Fruit fly (Drosophila melanogaster): ENCODE measurements around the gene GluProRS.

DNA sequence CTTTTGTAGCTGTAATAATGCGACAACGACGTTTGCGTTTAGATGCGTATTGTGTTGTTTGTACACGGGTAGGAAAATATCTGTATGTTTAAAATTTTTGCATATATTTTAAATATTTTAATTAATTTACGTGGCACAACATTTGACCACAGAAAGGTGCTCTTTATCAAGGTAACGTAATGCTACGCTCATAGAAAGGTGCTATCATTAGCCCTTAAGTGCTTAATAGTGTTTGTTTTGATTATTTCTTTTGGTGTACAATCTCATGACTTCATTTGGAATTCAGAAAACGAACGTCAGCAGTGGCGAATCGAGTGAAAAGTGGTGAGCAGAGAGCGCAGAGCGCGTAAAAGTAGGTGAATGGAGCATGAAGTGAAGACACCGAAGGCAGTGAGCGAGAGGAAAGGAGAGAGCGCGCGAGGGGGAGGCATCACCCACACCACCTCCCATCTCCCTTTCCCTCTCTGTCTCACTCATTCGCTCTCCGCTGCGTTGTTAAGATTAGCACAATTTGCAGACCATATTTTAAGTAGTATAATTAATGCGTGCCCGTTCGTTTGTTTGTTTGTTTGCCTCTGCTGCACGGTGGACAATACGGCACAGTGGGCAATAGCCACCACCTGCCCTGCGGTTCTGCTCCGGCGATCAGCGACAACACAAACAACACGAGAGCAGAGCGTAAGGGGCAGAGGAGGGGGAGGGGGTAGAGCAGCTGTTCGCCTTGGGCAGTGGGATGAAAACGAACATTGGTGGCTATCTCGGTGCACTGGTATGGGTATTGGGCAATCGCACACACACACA, 36.3 kb downstream of the GluProRS start:
- no peak for TF ChIP-seq Myc (optimal IDR thresholded peaks at IDR 0.05)
- no peak for TF ChIP-seq ttk (optimal IDR thresholded peaks at IDR 0.05)
